Worm (Caenorhabditis elegans) whole organism, L3 larva: ENCODE results near the gene gop-1.

Experiments
- R02D3.7 ChIP-seq: fragments of 150-350 bp; optimal IDR thresholded peaks from 2 replicates; lab custom pipeline; 2014; ENCODE audit warnings: missing biosample characterization, missing genetic modification characterization
- ZK546.5 ChIP-seq: sonication (generic microtip); optimal IDR thresholded peaks from 2 replicates; lab custom pipeline; 2017; ENCODE audit warnings: missing biosample characterization, missing genetic modification characterization
- aly-2 ChIP-seq: fragments of 150-350 bp; optimal IDR thresholded peaks from 2 replicates; lab custom pipeline; 2014; ENCODE audit warnings: missing biosample characterization, missing genetic modification characterization
- ama-1 ChIP-seq: fragments of 150-350 bp; optimal IDR thresholded peaks from 2 replicates; lab custom pipeline; 2018
- ceh-16 ChIP-seq: sonication (generic microtip); optimal IDR thresholded peaks from 2 replicates; lab custom pipeline; 2017; ENCODE audit warnings: missing biosample characterization, missing genetic modification characterization
- ceh-28 ChIP-seq: fragments of 150-350 bp; optimal IDR thresholded peaks from 2 replicates; lab custom pipeline; 2014; ENCODE audit warnings: missing biosample characterization, missing genetic modification reagents, missing genetic modification characterization
- ceh-9 ChIP-seq: sonication (generic microtip); optimal IDR thresholded peaks from 2 replicates; lab custom pipeline; 2018; ENCODE audit warnings: missing biosample characterization, missing genetic modification characterization
- daf-12 ChIP-seq: fragments of 150-350 bp; optimal IDR thresholded peaks from 2 replicates; lab custom pipeline; 2014; ENCODE audit warnings: missing biosample characterization, missing genetic modification reagents, missing genetic modification characterization
- egl-5 ChIP-seq: fragments of 150-350 bp; optimal IDR thresholded peaks from 2 replicates; lab custom pipeline; 2017; ENCODE audit warnings: missing biosample characterization, missing genetic modification reagents, missing genetic modification characterization, inconsistent platforms
- elt-1 ChIP-seq: fragments of 150-350 bp; optimal IDR thresholded peaks from 2 replicates; lab custom pipeline; 2014; ENCODE audit warnings: missing biosample characterization, missing genetic modification characterization
- elt-2 ChIP-seq: sonication (generic microtip); optimal IDR thresholded peaks from 2 replicates; lab custom pipeline; 2016; ENCODE audit warnings: missing genetic modification reagents, mild to moderate bottlenecking, missing genetic modification characterization, missing compliant biosample characterization
- elt-3 ChIP-seq, 3 experiments: fragments of 150-350 bp in 1 of 3; sonication (generic microtip) in 2 of 3; optimal IDR thresholded peaks; 2 replicates in 2 of 3; 4 replicates in 1 of 3; lab custom pipeline; 2014 to 2017; ENCODE audit warnings: missing biosample characterization in 3 of 3, missing genetic modification characterization in 3 of 3
- fkh-10 ChIP-seq: sonication (generic microtip); optimal IDR thresholded peaks from 2 replicates; lab custom pipeline; 2017; ENCODE audit warnings: missing biosample characterization, missing genetic modification reagents, missing genetic modification characterization
- fkh-2 ChIP-seq: fragments of 150-350 bp; optimal IDR thresholded peaks from 2 replicates; lab custom pipeline; 2014; ENCODE audit warnings: missing biosample characterization, missing genetic modification reagents, missing genetic modification characterization
- fos-1 ChIP-seq: fragments of 150-350 bp; optimal IDR thresholded peaks from 2 replicates; lab custom pipeline; 2014; ENCODE audit warnings: missing biosample characterization, missing genetic modification characterization
- hmg-11 ChIP-seq: sonication (generic microtip); optimal IDR thresholded peaks from 2 replicates; lab custom pipeline; 2016; ENCODE audit warnings: missing genetic modification characterization, missing compliant biosample characterization
- lin-15B ChIP-seq: fragments of 150-350 bp; optimal IDR thresholded peaks from 2 replicates; lab custom pipeline; 2014; ENCODE audit warnings: missing biosample characterization, missing genetic modification characterization
- lin-39 ChIP-seq: fragments of 150-350 bp; optimal IDR thresholded peaks from 2 replicates; lab custom pipeline; 2018; ENCODE audit warnings: missing biosample characterization, missing genetic modification reagents, missing genetic modification characterization
- lsy-12 ChIP-seq: sonication (generic microtip); optimal IDR thresholded peaks from 2 replicates; lab custom pipeline; 2016; ENCODE audit warnings: mild to moderate bottlenecking, missing genetic modification characterization, missing compliant biosample characterization
- mml-1 ChIP-seq: fragments of 150-350 bp; sonication (generic microtip); optimal IDR thresholded peaks from 3 replicates; lab custom pipeline; 2014; ENCODE audit warnings: missing biosample characterization, missing genetic modification characterization
- nfya-1 ChIP-seq: sonication (generic microtip); optimal IDR thresholded peaks from 2 replicates; lab custom pipeline; 2017; ENCODE audit warnings: missing genetic modification characterization, mild to moderate bottlenecking, missing compliant biosample characterization, antibody characterized with exemption, moderate library complexity; ENCODE audit not compliant: insufficient read depth
- nhr-11 ChIP-seq: fragments of 150-350 bp; optimal IDR thresholded peaks from 2 replicates; lab custom pipeline; 2014; ENCODE audit warnings: missing biosample characterization, missing genetic modification characterization
- nhr-12 ChIP-seq: fragments of 150-350 bp; optimal IDR thresholded peaks from 2 replicates; lab custom pipeline; 2014; ENCODE audit warnings: missing biosample characterization, missing genetic modification characterization
- nhr-23 ChIP-seq: fragments of 150-350 bp; optimal IDR thresholded peaks from 2 replicates; lab custom pipeline; 2014; ENCODE audit warnings: missing biosample characterization, missing genetic modification reagents, missing genetic modification characterization
- nhr-237 ChIP-seq: fragments of 150-350 bp; optimal IDR thresholded peaks from 2 replicates; lab custom pipeline; 2014; ENCODE audit warnings: missing biosample characterization, missing genetic modification characterization
- nhr-25 ChIP-seq: sonication (generic microtip); optimal IDR thresholded peaks from 2 replicates; lab custom pipeline; 2017; ENCODE audit warnings: missing biosample characterization, missing genetic modification characterization
- nhr-28 ChIP-seq: fragments of 150-350 bp; optimal IDR thresholded peaks from 2 replicates; lab custom pipeline; 2014; ENCODE audit warnings: missing biosample characterization, missing genetic modification characterization
- nhr-43 ChIP-seq: sonication (generic microtip); optimal IDR thresholded peaks from 2 replicates; lab custom pipeline; 2016; ENCODE audit warnings: mild to moderate bottlenecking, missing genetic modification characterization, missing compliant biosample characterization; ENCODE audit not compliant: poor library complexity, severe bottlenecking
- nhr-67 ChIP-seq: fragments of 150-350 bp; optimal IDR thresholded peaks from 2 replicates; lab custom pipeline; 2014; ENCODE audit warnings: missing biosample characterization, missing genetic modification characterization
- nhr-77 ChIP-seq: fragments of 150-350 bp; optimal IDR thresholded peaks from 2 replicates; lab custom pipeline; 2014; ENCODE audit warnings: missing biosample characterization, missing genetic modification characterization
- pha-4 ChIP-seq: fragments of 150-350 bp; optimal IDR thresholded peaks from 2 replicates; lab custom pipeline; 2014; ENCODE audit warnings: missing biosample characterization, missing genetic modification reagents, missing genetic modification characterization
- pqm-1 ChIP-seq: fragments of 150-350 bp; optimal IDR thresholded peaks from 2 replicates; lab custom pipeline; 2017; ENCODE audit warnings: missing biosample characterization, missing genetic modification characterization, inconsistent platforms
- sea-2 ChIP-seq: fragments of 150-350 bp; sonication (generic microtip); optimal IDR thresholded peaks from 4 replicates; lab custom pipeline; 2014; ENCODE audit warnings: missing biosample characterization, missing genetic modification reagents, missing genetic modification characterization
- skn-1 ChIP-seq: fragments of 150-350 bp; optimal IDR thresholded peaks from 2 replicates; lab custom pipeline; 2014; ENCODE audit warnings: missing biosample characterization, missing genetic modification characterization
- snpc-4 ChIP-seq: fragments of 150-350 bp; optimal IDR thresholded peaks from 2 replicates; lab custom pipeline; 2014; ENCODE audit warnings: missing biosample characterization, missing genetic modification characterization
- tbx-2 ChIP-seq: sonication (generic microtip); optimal IDR thresholded peaks from 2 replicates; lab custom pipeline; 2016; ENCODE audit warnings: mild to moderate bottlenecking, missing genetic modification characterization, missing compliant biosample characterization
- unc-39 ChIP-seq: sonication (generic microtip); optimal IDR thresholded peaks from 4 replicates; lab custom pipeline; 2017; ENCODE audit warnings: missing biosample characterization, missing genetic modification characterization
- unc-62 ChIP-seq: fragments of 150-350 bp; sonication (generic microtip); optimal IDR thresholded peaks from 4 replicates; lab custom pipeline; 2014; ENCODE audit warnings: missing biosample characterization, missing genetic modification reagents, missing genetic modification characterization
- zag-1 ChIP-seq: fragments of 150-350 bp; optimal IDR thresholded peaks from 2 replicates; lab custom pipeline; 2014; ENCODE audit warnings: missing biosample characterization, missing genetic modification characterization
- ztf-11 ChIP-seq: fragments of 150-350 bp; optimal IDR thresholded peaks from 2 replicates; lab custom pipeline; 2014; ENCODE audit warnings: missing biosample characterization, missing genetic modification characterization
- ztf-4 ChIP-seq: fragments of 150-350 bp; optimal IDR thresholded peaks from 2 replicates; lab custom pipeline; 2014; ENCODE audit warnings: missing biosample characterization, missing genetic modification characterization

gop-1 gene

ce11 chrIII:5273396-5273857 is 19.2 kb downstream of the gop-1 start, which contains the start of gene ztf-8:
ztf-8 (minus strand) TSS chrIII:5273471.
- no peak for TF ChIP-seq fkh-2
- no peak for TF ChIP-seq ztf-11
- TF ChIP-seq nhr-28, result no peak
- no peak for TF ChIP-seq nhr-237 (tag; lab: Kevin White, UChicago)
- no peak for TF ChIP-seq mml-1 (tag; lab: Kevin White, UChicago)
- no peak for TF ChIP-seq aly-2 (tag; lab: Kevin White, UChicago)
- no peak for TF ChIP-seq fos-1
- TF ChIP-seq fkh-10 (GFP tag; lab: Kevin White, UChicago), result no peak
- TF ChIP-seq snpc-4 (tag; lab: Kevin White, UChicago), result no peak
- peak; percentile 17 for TF ChIP-seq pha-4
- peak; percentile 15 for TF ChIP-seq tbx-2
- TF ChIP-seq skn-1 (tag; lab: Kevin White, UChicago), result no peak
- TF ChIP-seq nhr-43 (tag; lab: Kevin White, UChicago), result no peak
- peak; percentile 27 for TF ChIP-seq elt-2 (tag; lab: Kevin White, UChicago)
- TF ChIP-seq ceh-16, result no peak
- no peak for TF ChIP-seq nhr-12 (tag; lab: Kevin White, UChicago)
- TF ChIP-seq unc-62 (GFP tag; lab: Kevin White, UChicago), result no peak
- TF ChIP-seq lsy-12 (tag; lab: Kevin White, UChicago), result no peak
- peak; percentile 12 for TF ChIP-seq nhr-25 (tag; lab: Kevin White, UChicago)
- TF ChIP-seq zag-1 (tag; lab: Kevin White, UChicago), result no peak
- no peak for TF ChIP-seq nhr-77 (tag; lab: Kevin White, UChicago)
- no peak for TF ChIP-seq sea-2 (GFP tag; lab: Kevin White, UChicago)
- TF ChIP-seq nfya-1 (tag; lab: Kevin White, UChicago), result no peak
- no peak for TF ChIP-seq elt-1
- no peak for TF ChIP-seq pqm-1 (tag; lab: Kevin White, UChicago)
- no peak for TF ChIP-seq nhr-67 (tag; lab: Kevin White, UChicago)
- no peak for TF ChIP-seq nhr-11 (tag; lab: Kevin White, UChicago)
- TF ChIP-seq lin-39 (tag; lab: Kevin White, UChicago), result no peak
- no peak for TF ChIP-seq egl-5 (tag; lab: Kevin White, UChicago)
- TF ChIP-seq lin-15B, result no peak
- no peak for TF ChIP-seq nhr-23 (tag; lab: Kevin White, UChicago)
- TF ChIP-seq ama-1 (lab: Kevin White, UChicago), result no peak
- TF ChIP-seq ztf-4, result no peak
- no peak for TF ChIP-seq daf-12
- no peak for TF ChIP-seq ceh-9

ce11 chrIII:5274250-5274649 is 20.0 kb downstream of the gop-1 start:
- TF ChIP-seq lin-39 (tag; lab: Kevin White, UChicago) (no peak), ama-1 (lab: Kevin White, UChicago) (peak; percentile 67)

DNA sequence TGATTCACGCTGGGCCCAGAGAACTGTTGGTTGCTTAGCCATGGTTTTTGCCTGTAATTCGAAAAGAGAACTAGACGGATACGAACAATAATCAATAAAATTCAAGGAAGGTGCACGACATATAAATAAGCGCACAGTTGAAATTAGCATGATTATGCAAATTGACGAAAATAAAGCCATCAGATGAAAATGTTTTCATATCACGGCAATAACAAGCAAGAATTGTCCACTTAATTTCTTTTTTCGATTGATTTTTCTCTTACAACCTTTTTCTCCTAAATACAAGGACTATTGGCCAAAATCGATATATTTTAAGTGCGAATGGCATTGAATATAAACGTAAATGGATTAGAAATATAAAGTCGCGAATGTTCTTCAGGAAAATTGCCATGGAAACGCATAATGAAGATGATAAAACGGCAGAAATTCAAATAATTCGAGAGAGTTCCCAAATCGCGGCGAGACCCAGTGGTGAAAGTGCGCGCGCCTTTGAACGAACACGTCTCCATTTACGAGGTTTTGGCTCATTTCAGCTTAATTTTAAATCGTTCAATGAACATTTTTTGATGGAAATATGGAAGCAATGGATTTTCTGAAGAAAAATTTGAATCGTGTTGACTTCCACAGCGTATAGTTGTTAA is 20.6 kb downstream of the gop-1 start, which contains the start of the genes daf-41 and toc-1:
TSS of gene daf-41 (minus strand) at position 51 of the 641 bp plus-strand sequence.
TSS of gene toc-1 (plus strand) at position 537 of the 641 bp plus-strand sequence.
- TF ChIP-seq elt-2 (tag; lab: Kevin White, UChicago), result peak; percentile 20
- peak; percentile 45 for TF ChIP-seq hmg-11 (tag; lab: Kevin White, UChicago)
- no peak for TF ChIP-seq zag-1 (tag; lab: Kevin White, UChicago)
- TF ChIP-seq snpc-4 (tag; lab: Kevin White, UChicago), result peak; percentile 25
- TF ChIP-seq lin-15B, result peak; percentile 63
- TF ChIP-seq nhr-23 (tag; lab: Kevin White, UChicago), result peak; percentile 14
- no peak for TF ChIP-seq unc-39 (tag; lab: Kevin White, UChicago)
- TF ChIP-seq nhr-28, result no peak
- peak; percentile 24 for TF ChIP-seq ceh-28 (tag; lab: Kevin White, UChicago)
- peak; percentile 47 for TF ChIP-seq nhr-25 (tag; lab: Kevin White, UChicago)
- no peak for TF ChIP-seq elt-3 (tag; optimal IDR thresholded peaks at IDR 0.05; lab: Kevin White, UChicago)
- TF ChIP-seq lin-39 (tag; lab: Kevin White, UChicago), result peak; percentile 4
- no peak for TF ChIP-seq nhr-237 (tag; lab: Kevin White, UChicago)
- no peak for TF ChIP-seq nhr-67 (tag; lab: Kevin White, UChicago)
- TF ChIP-seq aly-2 (tag; lab: Kevin White, UChicago), result no peak
- TF ChIP-seq nhr-43 (tag; lab: Kevin White, UChicago), result no peak
- peak; percentile 58 for TF ChIP-seq skn-1 (tag; lab: Kevin White, UChicago)
- TF ChIP-seq nfya-1 (tag; lab: Kevin White, UChicago), result peak; percentile 71
- peak; percentile 55 for TF ChIP-seq pha-4
- TF ChIP-seq nhr-77 (tag; lab: Kevin White, UChicago), result no peak
- TF ChIP-seq daf-12, result no peak
- TF ChIP-seq ZK546.5 (tag; lab: Kevin White, UChicago), result no peak
- no peak for TF ChIP-seq R02D3.7 (tag; lab: Kevin White, UChicago)
- TF ChIP-seq, all 47 proteins: peak for 11
